Fruit fly (Drosophila melanogaster) whole organism, prepupa: ENCODE results near the gene CG32026.

Experiments
- Blimp-1 ChIP-seq: fragments of 200-800 bp; sonication (Bioruptor generic); optimal IDR thresholded peaks from 3 replicates; lab custom pipeline; 2017; ENCODE audit warnings: missing biosample characterization, missing genetic modification characterization, mild to moderate bottlenecking, moderate library complexity, missing genetic modification reagents
- CG10631 ChIP-seq: fragments of 200-800 bp; sonication (Bioruptor generic); optimal IDR thresholded peaks from 2 replicates; lab custom pipeline; 2016; ENCODE audit warnings: missing biosample characterization, missing genetic modification characterization
- CG10669 ChIP-seq: fragments of 200-800 bp; sonication (Bioruptor generic); optimal IDR thresholded peaks from 3 replicates; lab custom pipeline; 2018; ENCODE audit warnings: missing biosample characterization, mild to moderate bottlenecking, missing genetic modification characterization, moderate library complexity
- CG11294 ChIP-seq: fragments of 200-800 bp; sonication (Bioruptor generic); IDR thresholded peaks from 2 replicates; pipeline ENCODE4 v1.3.6; 2022; ENCODE audit warnings: missing biosample characterization, missing genetic modification characterization
- CG11762 ChIP-seq: fragments of 200-800 bp; sonication (Bioruptor generic); optimal IDR thresholded peaks from 3 replicates; lab custom pipeline; 2016; ENCODE audit warnings: missing biosample characterization, missing genetic modification characterization; ENCODE audit not compliant: insufficient read depth
- CG15336 ChIP-seq: fragments of 200-800 bp; sonication (Bioruptor generic); IDR thresholded peaks from 2 replicates; pipeline ENCODE4 v1.3.6; 2022; ENCODE audit warnings: missing biosample characterization, missing genetic modification characterization
- CG1621 ChIP-seq: fragments of 200-800 bp; sonication (Bioruptor generic); optimal IDR thresholded peaks from 3 replicates; lab custom pipeline; 2018; ENCODE audit warnings: missing biosample characterization, mild to moderate bottlenecking, missing genetic modification characterization
- CG3032 ChIP-seq: fragments of 200-800 bp; optimal IDR thresholded peaks from 2 replicates; lab custom pipeline; 2019; ENCODE audit warnings: missing biosample characterization, mild to moderate bottlenecking, missing genetic modification characterization, moderate library complexity
- CG32006 ChIP-seq: fragments of 200-800 bp; sonication (Bioruptor generic); optimal IDR thresholded peaks from 3 replicates; lab custom pipeline; 2017; ENCODE audit warnings: missing biosample characterization, mild to moderate bottlenecking, missing genetic modification characterization
- CG3919 ChIP-seq: fragments of 200-800 bp; sonication (Bioruptor generic); optimal IDR thresholded peaks from 3 replicates; lab custom pipeline; 2016; ENCODE audit warnings: missing biosample characterization, missing genetic modification characterization
- CG6163 ChIP-seq: fragments of 200-800 bp; sonication (Bioruptor generic); IDR thresholded peaks from 3 replicates; pipeline ENCODE4 v1.3.6; 2022; ENCODE audit warnings: missing biosample characterization, missing genetic modification characterization
- CG6276 ChIP-seq: fragments of 200-800 bp; sonication (Bioruptor generic); optimal IDR thresholded peaks from 2 replicates; lab custom pipeline; 2017; ENCODE audit warnings: missing biosample characterization, mild to moderate bottlenecking, missing genetic modification characterization
- CG6792 ChIP-seq: fragments of 200-800 bp; sonication (Bioruptor generic); optimal IDR thresholded peaks from 3 replicates; lab custom pipeline; 2016; ENCODE audit warnings: missing biosample characterization, missing genetic modification characterization
- CG6808 ChIP-seq: fragments of 200-800 bp; sonication (Bioruptor generic); optimal IDR thresholded peaks from 3 replicates; lab custom pipeline; 2017; ENCODE audit warnings: missing biosample characterization, missing genetic modification characterization, mild to moderate bottlenecking, moderate library complexity, missing genetic modification reagents
- CG6854 ChIP-seq: fragments of 200-800 bp; sonication (Bioruptor generic); optimal IDR thresholded peaks from 2 replicates; lab custom pipeline; 2017; ENCODE audit warnings: missing biosample characterization, mild to moderate bottlenecking, missing genetic modification characterization
- CG7368 ChIP-seq: fragments of 200-800 bp; sonication (Bioruptor generic); optimal IDR thresholded peaks from 3 replicates; lab custom pipeline; 2016; ENCODE audit warnings: missing biosample characterization, missing genetic modification characterization
- CG8119 ChIP-seq: fragments of 200-800 bp; sonication (Bioruptor generic); IDR thresholded peaks from 3 replicates; pipeline ENCODE4 v1.3.6; 2022; ENCODE audit warnings: missing biosample characterization, missing genetic modification characterization
- CG8632 ChIP-seq: fragments of 200-800 bp; sonication (Bioruptor generic); optimal IDR thresholded peaks from 3 replicates; lab custom pipeline; 2016; ENCODE audit warnings: missing biosample characterization, missing genetic modification characterization
- CG9139 ChIP-seq: fragments of 200-800 bp; sonication (Bioruptor generic); optimal IDR thresholded peaks from 3 replicates; lab custom pipeline; 2017; ENCODE audit warnings: missing biosample characterization, mild to moderate bottlenecking, missing genetic modification characterization
- Eip75B ChIP-seq: fragments of 200-800 bp; sonication (Bioruptor generic); optimal IDR thresholded peaks from 3 replicates; lab custom pipeline; 2016; ENCODE audit warnings: missing biosample characterization, missing genetic modification characterization
- Eip78C ChIP-seq: fragments of 200-800 bp; sonication (Bioruptor generic); peaks from one replicate; lab custom pipeline; 2016; ENCODE audit warnings: missing biosample characterization, missing genetic modification characterization
- Eip93F ChIP-seq: fragments of 200-800 bp; sonication (Bioruptor generic); optimal IDR thresholded peaks from 2 replicates; lab custom pipeline; 2016; ENCODE audit warnings: missing biosample characterization, mild to moderate bottlenecking, missing genetic modification characterization
- Ets21C ChIP-seq: fragments of 200-800 bp; sonication (Bioruptor generic); optimal IDR thresholded peaks from 3 replicates; lab custom pipeline; 2016; ENCODE audit warnings: missing biosample characterization, missing genetic modification characterization
- Ets96B ChIP-seq: fragments of 200-800 bp; optimal IDR thresholded peaks from 2 replicates; lab custom pipeline; 2019; ENCODE audit warnings: missing biosample characterization, mild to moderate bottlenecking, missing genetic modification characterization, moderate library complexity
- Gug ChIP-seq: fragments of 200-800 bp; sonication (Bioruptor generic); IDR thresholded peaks from 2 replicates; pipeline ENCODE4 v1.3.6; 2022; ENCODE audit warnings: missing biosample characterization, missing genetic modification characterization
- Hr38 ChIP-seq: sonication (Bioruptor generic); optimal IDR thresholded peaks from 2 replicates; lab custom pipeline; 2016; ENCODE audit warnings: missing biosample characterization, missing genetic modification characterization
- Hr39 ChIP-seq: fragments of 200-800 bp; sonication (Bioruptor generic); optimal IDR thresholded peaks from 2 replicates; lab custom pipeline; 2016; ENCODE audit warnings: missing biosample characterization, missing genetic modification characterization
- Hr4 ChIP-seq: fragments of 200-800 bp; sonication (Bioruptor generic); optimal IDR thresholded peaks from 3 replicates; lab custom pipeline; 2016; ENCODE audit warnings: missing biosample characterization, missing genetic modification characterization
- Lpt ChIP-seq: fragments of 200-800 bp; sonication (Bioruptor generic); optimal IDR thresholded peaks from 3 replicates; lab custom pipeline; 2016; ENCODE audit warnings: missing biosample characterization, missing genetic modification characterization
- OdsH ChIP-seq: fragments of 200-800 bp; sonication (Bioruptor generic); optimal IDR thresholded peaks from 3 replicates; lab custom pipeline; 2016; ENCODE audit warnings: missing biosample characterization, missing genetic modification characterization
- Smox ChIP-seq: fragments of 200-800 bp; sonication (Bioruptor generic); optimal IDR thresholded peaks from 3 replicates; lab custom pipeline; 2016; ENCODE audit warnings: missing biosample characterization, missing genetic modification characterization
- Sox102F ChIP-seq: fragments of 200-800 bp; sonication (Bioruptor generic); optimal IDR thresholded peaks from 2 replicates; lab custom pipeline; 2016; ENCODE audit warnings: missing biosample characterization, mild to moderate bottlenecking, missing genetic modification characterization
- Sox14 ChIP-seq: fragments of 200-800 bp; sonication (Bioruptor generic); optimal IDR thresholded peaks from 3 replicates; lab custom pipeline; 2016; ENCODE audit warnings: missing biosample characterization, missing genetic modification characterization
- Sox15 ChIP-seq: fragments of 200-800 bp; sonication (Bioruptor generic); optimal IDR thresholded peaks from 3 replicates; lab custom pipeline; 2016; ENCODE audit warnings: missing biosample characterization, missing genetic modification characterization
- achi ChIP-seq: fragments of 200-800 bp; sonication (Bioruptor generic); optimal IDR thresholded peaks from 3 replicates; lab custom pipeline; 2016; ENCODE audit warnings: missing biosample characterization, missing genetic modification characterization
- acj6 ChIP-seq: fragments of 200-800 bp; sonication (Bioruptor generic); optimal IDR thresholded peaks from 3 replicates; lab custom pipeline; 2016; ENCODE audit warnings: missing biosample characterization, missing genetic modification characterization
- cyc ChIP-seq: fragments of 200-800 bp; sonication (Bioruptor generic); optimal IDR thresholded peaks from 3 replicates; lab custom pipeline; 2016; ENCODE audit warnings: missing biosample characterization, missing genetic modification characterization
- dac ChIP-seq: fragments of 200-800 bp; sonication (Bioruptor generic); optimal IDR thresholded peaks from 2 replicates; lab custom pipeline; 2017; ENCODE audit warnings: missing biosample characterization, mild to moderate bottlenecking, missing genetic modification characterization
- dsx ChIP-seq: fragments of 200-800 bp; optimal IDR thresholded peaks from 3 replicates; lab custom pipeline; 2019; ENCODE audit warnings: missing biosample characterization, mild to moderate bottlenecking, missing genetic modification characterization, moderate library complexity; ENCODE audit not compliant: poor library complexity, severe bottlenecking
- eg ChIP-seq: fragments of 200-800 bp; sonication (Bioruptor generic); IDR thresholded peaks from 3 replicates; pipeline ENCODE4 v1.3.6; 2022; ENCODE audit warnings: missing biosample characterization, missing genetic modification characterization
- esn ChIP-seq: fragments of 200-800 bp; sonication (Bioruptor generic); optimal IDR thresholded peaks from 2 replicates; lab custom pipeline; 2016; ENCODE audit warnings: missing biosample characterization, mild to moderate bottlenecking, missing genetic modification characterization, moderate library complexity
- fd59A ChIP-seq: fragments of 200-800 bp; sonication (Bioruptor generic); optimal IDR thresholded peaks from 2 replicates; lab custom pipeline; 2017; ENCODE audit warnings: missing biosample characterization, mild to moderate bottlenecking, missing genetic modification characterization, missing genetic modification reagents
- fkh ChIP-seq: fragments of 200-800 bp; sonication (Bioruptor generic); optimal IDR thresholded peaks from 3 replicates; lab custom pipeline; 2017; ENCODE audit warnings: missing biosample characterization, mild to moderate bottlenecking, missing genetic modification characterization, moderate library complexity
- lz ChIP-seq: fragments of 200-800 bp; sonication (Bioruptor generic); optimal IDR thresholded peaks from 3 replicates; lab custom pipeline; 2016; ENCODE audit warnings: missing biosample characterization, missing genetic modification characterization
- net ChIP-seq: fragments of 200-800 bp; sonication (Bioruptor generic); optimal IDR thresholded peaks from 3 replicates; lab custom pipeline; 2016; ENCODE audit warnings: missing biosample characterization, missing genetic modification characterization
- pdm3 ChIP-seq: fragments of 200-800 bp; sonication (Bioruptor generic); optimal IDR thresholded peaks from 3 replicates; lab custom pipeline; 2016; ENCODE audit warnings: missing biosample characterization, missing genetic modification characterization
- salr ChIP-seq, 2 experiments: fragments of 200-800 bp; sonication (Bioruptor generic); optimal IDR thresholded peaks; 3 replicates each; lab custom pipeline; 2016 to 2018; ENCODE audit warnings: missing biosample characterization in 2 of 2, missing genetic modification characterization in 2 of 2, mild to moderate bottlenecking in 1 of 2
- spab ChIP-seq: fragments of 200-800 bp; sonication (Bioruptor generic); optimal IDR thresholded peaks from 2 replicates; lab custom pipeline; 2017; ENCODE audit warnings: missing biosample characterization, mild to moderate bottlenecking, missing genetic modification characterization, missing genetic modification reagents
- ss ChIP-seq, 2 experiments: fragments of 200-800 bp; sonication (Bioruptor generic); optimal IDR thresholded peaks; 2 replicates in 1 of 2; 3 replicates in 1 of 2; lab custom pipeline; 2017 to 2018; ENCODE audit warnings: mild to moderate bottlenecking in 2 of 2, missing biosample characterization in 2 of 2, missing genetic modification characterization in 2 of 2, moderate library complexity in 1 of 2
- svp ChIP-seq: fragments of 200-800 bp; sonication (Bioruptor generic); peaks from one replicate; lab custom pipeline; 2016; ENCODE audit warnings: missing biosample characterization, missing genetic modification characterization
- vri ChIP-seq: fragments of 200-800 bp; sonication (Bioruptor generic); optimal IDR thresholded peaks from 3 replicates; lab custom pipeline; 2016; ENCODE audit warnings: missing biosample characterization, mild to moderate bottlenecking, missing genetic modification characterization

Gene CG32026

DNA sequence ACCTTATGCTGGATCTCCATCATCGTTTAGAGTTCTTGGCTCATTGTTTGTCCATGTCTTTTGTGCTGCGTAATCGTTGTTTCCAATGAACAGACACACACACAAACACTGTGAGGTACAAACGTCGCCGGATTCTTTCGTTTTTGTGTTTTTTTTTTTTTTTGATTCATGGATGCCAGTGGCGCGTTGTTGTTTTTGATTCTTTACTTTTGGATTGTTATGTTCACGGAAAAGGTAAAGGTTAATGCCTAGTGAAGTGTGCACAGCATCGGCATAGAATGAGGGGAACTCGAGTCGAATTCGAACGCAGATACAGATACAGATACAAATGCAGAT lies 2.8 kb upstream of the CG32026 start:
- TF ChIP-seq vri (peak; percentile 20), Eip93F (GFP tag; lab: Kevin White, UChicago) (no peak)

DNA sequence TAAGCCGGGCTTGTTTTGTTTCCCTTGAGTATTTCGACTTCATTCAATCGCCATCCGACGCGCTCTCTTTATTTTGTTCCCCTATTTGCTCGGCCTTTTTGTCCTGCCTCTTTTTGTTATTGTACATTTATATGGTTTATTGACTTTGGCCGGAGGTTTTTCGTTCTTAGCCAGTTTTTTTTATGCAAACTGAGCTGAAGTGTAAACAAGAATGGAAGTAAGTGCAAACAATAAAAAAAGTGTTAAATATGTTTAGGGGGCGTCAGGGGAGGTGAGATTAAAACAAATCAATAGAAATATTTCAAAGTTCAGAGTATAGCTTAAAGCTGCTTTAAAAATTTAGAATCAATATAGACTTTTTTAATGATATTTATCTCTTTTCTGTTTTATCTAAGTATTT lies 1.8 kb upstream of the CG32026 start:
- TF ChIP-seq vri = peak; percentile 14
- no peak for TF ChIP-seq CG6792 (GFP tag; lab: Kevin White, UChicago)
- TF ChIP-seq CG8119 (GFP tag; lab: Robert Waterston, UW) = no peak
- no peak for TF ChIP-seq net (GFP tag; lab: Kevin White, UChicago)
- no peak for TF ChIP-seq Ets21C (GFP tag; lab: Kevin White, UChicago)
- TF ChIP-seq Smox (GFP tag; lab: Kevin White, UChicago) = no peak
- no peak for TF ChIP-seq CG15336 (GFP tag; lab: Robert Waterston, UW)
- no peak for TF ChIP-seq CG6163
- TF ChIP-seq esn (GFP tag; lab: Kevin White, UChicago) = peak; percentile 11
- no peak for TF ChIP-seq Lpt (GFP tag; lab: Kevin White, UChicago)
- TF ChIP-seq Sox14 (GFP tag; lab: Kevin White, UChicago) = no peak
- TF ChIP-seq lz (GFP tag; lab: Kevin White, UChicago) = peak; percentile 6
- TF ChIP-seq CG8632 = no peak
- no peak for TF ChIP-seq CG10669 (GFP tag; lab: Kevin White, UChicago)
- TF ChIP-seq salr (GFP tag; optimal IDR thresholded peaks at IDR 0.05; lab: Kevin White, UChicago) = no peak
- no peak for TF ChIP-seq cyc (GFP tag; lab: Kevin White, UChicago)
- TF ChIP-seq svp (GFP tag; lab: Kevin White, UChicago) = no peak
- TF ChIP-seq CG3032 (tag; lab: Kevin White, UChicago) = no peak
- TF ChIP-seq CG11294 (GFP tag; lab: Robert Waterston, UW) = no peak
- no peak for TF ChIP-seq CG7368
- TF ChIP-seq Sox15 = no peak
- TF ChIP-seq spab (GFP tag; lab: Kevin White, UChicago) = no peak
- no peak for TF ChIP-seq dsx (GFP tag; lab: Kevin White, UChicago)
- TF ChIP-seq CG10631 = no peak
- no peak for TF ChIP-seq CG6854 (GFP tag; lab: Kevin White, UChicago)
- TF ChIP-seq pdm3 (GFP tag; lab: Kevin White, UChicago) = no peak
- no peak for TF ChIP-seq Hr38 (GFP tag; lab: Kevin White, UChicago)
- TF ChIP-seq CG6808 (GFP tag; lab: Kevin White, UChicago) = no peak
- no peak for TF ChIP-seq CG1621 (tag; lab: Kevin White, UChicago)
- TF ChIP-seq Hr39 (GFP tag; lab: Kevin White, UChicago) = no peak
- TF ChIP-seq fd59A = no peak
- no peak for TF ChIP-seq CG9139 (GFP tag; lab: Kevin White, UChicago)
- peak; percentile 3 for TF ChIP-seq Sox102F (GFP tag; lab: Kevin White, UChicago)
- TF ChIP-seq Blimp-1 (GFP tag; lab: Kevin White, UChicago) = no peak
- no peak for TF ChIP-seq CG6276 (GFP tag; lab: Kevin White, UChicago)
- peak; percentile 69 for TF ChIP-seq Eip78C
- TF ChIP-seq eg (GFP tag; lab: Robert Waterston, UW) = 0 out of 3 replicates have a peak, but pooled peaks have one; percentile 11
- no peak for TF ChIP-seq Eip93F (GFP tag; lab: Kevin White, UChicago)
- no peak for TF ChIP-seq OdsH (GFP tag; lab: Kevin White, UChicago)
- TF ChIP-seq ss (GFP tag; optimal IDR thresholded peaks at IDR 0.05; lab: Kevin White, UChicago) = no peak
- no peak for TF ChIP-seq Hr4 (GFP tag; lab: Kevin White, UChicago)
- no peak for TF ChIP-seq Gug
- no peak for TF ChIP-seq acj6 (GFP tag; lab: Kevin White, UChicago)
- TF ChIP-seq dac (GFP tag; lab: Kevin White, UChicago) = no peak
- TF ChIP-seq CG32006 (GFP tag; lab: Kevin White, UChicago) = no peak
- TF ChIP-seq Eip75B = no peak
- no peak for TF ChIP-seq Ets96B (tag; lab: Kevin White, UChicago)
- no peak for TF ChIP-seq CG11762
- TF ChIP-seq fkh (GFP tag; lab: Kevin White, UChicago) = peak; percentile 87
- no peak for TF ChIP-seq CG3919 (GFP tag; lab: Kevin White, UChicago)
- no peak for TF ChIP-seq achi (GFP tag; lab: Kevin White, UChicago)
